Fruit fly (Drosophila melanogaster): Measurements from ENCODE around the gene sinah.

sinah gene

dm6 chr3L:16851566-16851965 lies 7.3 kb upstream of the sinah start:
- TF ChIP-seq CG2712 (tag; optimal IDR thresholded peaks at IDR 0.05) (no peak), pb (GFP tag; optimal IDR thresholded peaks at IDR 0.05) (no peak), gsb (GFP tag; IDR thresholded peaks at IDR 0.05) (0 out of 2 replicates have a peak, but pooled peaks have one; percentile 15)

dm6 chr3L:16853533-16854386 lies 5.1 kb upstream of the sinah start, which contains the start of gene sina:
Gene sina, plus strand, starts transcription at chr3L:16853751.
- TF ChIP-seq Med (GFP tag) (peak; percentile 91), chinmo (GFP tag; IDR thresholded peaks at IDR 0.05; ENCODE audit: partially characterized antibody) (peak; percentile 79; the same call in 3 of the 4 replicates), insv (GFP tag; optimal IDR thresholded peaks at IDR 0.05) (peak in 1 of 2 experiments; percentile 20), wdn (GFP tag; IDR thresholded peaks at IDR 0.05) (no peak), stwl (tag; optimal IDR thresholded peaks at IDR 0.05) (peak; percentile 95), CG9797 (GFP tag; optimal IDR thresholded peaks at IDR 0.05) (peak; percentile 44), CG31441 (GFP tag; IDR thresholded peaks at IDR 0.05) (peak; percentile 25; the same call in 1 of the 2 replicates), CG12659 (GFP tag; optimal IDR thresholded peaks at IDR 0.05) (peak; percentile 87), CG13287 (GFP tag; IDR thresholded peaks at IDR 0.05; ENCODE audit: partially characterized antibody) (peak; percentile 88), ranshi (GFP tag; IDR thresholded peaks at IDR 0.05) (no peak), CHES-1-like (GFP tag; optimal IDR thresholded peaks at IDR 0.05) (peak; percentile 35), Nf-YC (tag; optimal IDR thresholded peaks at IDR 0.05) (peak; percentile 56), Dll (GFP tag; IDR thresholded peaks at IDR 0.05; ENCODE audit: partially characterized antibody) (peak; percentile 77), Hmr (GFP tag; optimal IDR thresholded peaks at IDR 0.05) (peak; percentile 54), her (GFP tag; optimal IDR thresholded peaks at IDR 0.05) (no peak), pzg (GFP tag; optimal IDR thresholded peaks at IDR 0.05) (peak; percentile 92), CG10267 (tag; optimal IDR thresholded peaks at IDR 0.05) (peak; percentile 68), Dbx (GFP tag; IDR thresholded peaks at IDR 0.05) (peak; percentile 41; the same call in 1 of the 3 replicates), CG18262 (tag; optimal IDR thresholded peaks at IDR 0.05) (peak; percentile 19), inv (GFP tag; IDR thresholded peaks at IDR 0.05; ENCODE audit: partially characterized antibody) (peak; percentile 70), nerfin-2 (GFP tag; IDR thresholded peaks at IDR 0.05; ENCODE audit: partially characterized antibody) (peak; percentile 78), zfh1 (GFP tag; IDR thresholded peaks at IDR 0.05) (no peak), sens (GFP tag) (peak; percentile 79), CG8290 (GFP tag; optimal IDR thresholded peaks at IDR 0.05) (peak; percentile 61), CG8290 (tag; optimal IDR thresholded peaks at IDR 0.05) (no peak), CG8359 (GFP tag; optimal IDR thresholded peaks at IDR 0.05; ENCODE audit: borderline replicate concordance) (no peak), Neu2 (GFP tag; optimal IDR thresholded peaks at IDR 0.05; ENCODE audit: borderline replicate concordance) (peak; percentile 61), tna (GFP tag; IDR thresholded peaks at IDR 0.05; ENCODE audit: partially characterized antibody) (peak; percentile 91), vvl (GFP tag; IDR thresholded peaks at IDR 0.05) (peak; percentile 48), CG33213 (GFP tag; optimal IDR thresholded peaks at IDR 0.05) (peak; percentile 61), PHDP (tag; optimal IDR thresholded peaks at IDR 0.05) (peak; percentile 7), Scr (GFP tag; IDR thresholded peaks at IDR 0.05; ENCODE audit: partially characterized antibody) (peak; percentile 75), CG42726 (GFP tag; IDR thresholded peaks at IDR 0.05; ENCODE audit: partially characterized antibody) (peak; percentile 63; the same call in 1 of the 2 replicates), CG15514 (GFP tag; optimal IDR thresholded peaks at IDR 0.05) (peak; percentile 71), Xbp1 (GFP tag; optimal IDR thresholded peaks at IDR 0.05) (peak; percentile 28), CG34224 (GFP tag; IDR thresholded peaks at IDR 0.05; ENCODE audit: partially characterized antibody) (peak; percentile 84), CG7963 (GFP tag; IDR thresholded peaks at IDR 0.05; ENCODE audit: partially characterized antibody) (peak; percentile 86), CG32532 (GFP tag; IDR thresholded peaks at IDR 0.05) (0 out of 2 replicates have a peak, but pooled peaks have one; percentile 11), CG6272 (GFP tag; IDR thresholded peaks at IDR 0.05) (peak; percentile 16; the same call in 1 of the 2 replicates), pan (optimal IDR thresholded peaks at IDR 0.05) (no peak), pan (GFP tag; optimal IDR thresholded peaks at IDR 0.05 in 1 of 2, IDR thresholded peaks at IDR 0.05 in 1 of 2) (peak in 1 of 2 experiments; percentile 19), zen (tag; optimal IDR thresholded peaks at IDR 0.05) (peak; percentile 49)
